Worm (Caenorhabditis elegans): ENCODE results near the gene irld-21.

ce11 chrIV:10128906-10129386 lies 6.8 kb upstream of the irld-21 start, which contains the start of the genes gtbp-1 and K08F4.3:
- TF ChIP-seq elt-3 (tag; optimal IDR thresholded peaks at IDR 0.05) (no peak), nhr-25 (tag; optimal IDR thresholded peaks at IDR 0.05) (no peak)
